Worm (Caenorhabditis elegans): ENCODE data around the gene lys-10.

DNA sequence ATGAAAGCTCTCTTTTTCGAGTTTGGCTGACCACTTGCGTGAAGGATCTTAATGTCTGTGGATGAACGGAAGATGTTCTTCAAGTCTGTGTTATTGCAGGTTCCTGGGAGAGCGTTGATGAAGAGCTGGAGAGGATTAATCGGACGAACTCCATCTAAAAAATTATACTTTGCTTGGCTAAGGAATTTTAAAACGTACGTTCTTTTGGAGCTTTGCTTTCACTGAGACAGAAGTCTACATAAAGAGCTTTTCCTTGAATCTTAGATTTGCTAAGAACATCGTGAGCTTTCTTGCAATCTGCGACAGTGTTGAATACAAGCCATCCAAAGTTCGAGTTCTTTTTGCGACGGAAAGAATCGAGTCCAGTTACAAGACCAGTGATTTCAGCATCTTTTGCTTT, 45.3 kb upstream of the lys-10 start:
- TF ChIP-seq lsy-2 (tag; optimal IDR thresholded peaks at IDR 0.05) (no peak), nhr-237 (tag; optimal IDR thresholded peaks at IDR 0.05) (no peak), nhr-77 (tag; optimal IDR thresholded peaks at IDR 0.05) (no peak), mdl-1 (tag; optimal IDR thresholded peaks at IDR 0.05) (no peak), nhr-10 (tag; optimal IDR thresholded peaks at IDR 0.05) (no peak), mab-5 (tag; optimal IDR thresholded peaks at IDR 0.05) (no peak), lin-11 (tag; optimal IDR thresholded peaks at IDR 0.05) (no peak), peb-1 (tag; optimal IDR thresholded peaks at IDR 0.05) (no peak), R02D3.7 (tag; optimal IDR thresholded peaks at IDR 0.05) (no peak), blmp-1 (tag; optimal IDR thresholded peaks at IDR 0.05; ENCODE audit: insufficient read depth) (no peak), sma-9 (GFP tag; optimal IDR thresholded peaks at IDR 0.05) (no peak), sma-9 (tag; optimal IDR thresholded peaks at IDR 0.05) (no peak), alr-1 (tag; optimal IDR thresholded peaks at IDR 0.05) (no peak), nhr-12 (tag; optimal IDR thresholded peaks at IDR 0.05) (no peak), ztf-4 (tag; optimal IDR thresholded peaks at IDR 0.05) (no peak)

All from whole organism, L2 larva.